Fruit fly (Drosophila melanogaster) whole organism, pupa: Measurements from ENCODE around the gene CG11322.

Experiments used
- CG10348 ChIP-seq: fragments of 200-800 bp; sonication (Bioruptor generic); IDR thresholded peaks from 2 replicates; pipeline ENCODE4 v1.3.6; 2022; ENCODE audit warnings: missing biosample characterization, missing genetic modification characterization
- CG12605 ChIP-seq: fragments of 200-800 bp; sonication (Bioruptor generic); IDR thresholded peaks from 2 replicates; pipeline ENCODE4 v1.3.6; 2022; ENCODE audit warnings: missing biosample characterization, missing genetic modification characterization
- CG13204 ChIP-seq: fragments of 200-800 bp; sonication (Bioruptor generic); optimal IDR thresholded peaks from 2 replicates; lab custom pipeline; 2018; ENCODE audit warnings: missing biosample characterization, mild to moderate bottlenecking, missing genetic modification characterization, moderate library complexity
- CG14655 ChIP-seq: fragments of 200-800 bp; sonication (Bioruptor generic); optimal IDR thresholded peaks from 3 replicates; lab custom pipeline; 2017; ENCODE audit warnings: mild to moderate bottlenecking, missing biosample characterization, missing genetic modification reagents, missing genetic modification characterization
- CG15710 ChIP-seq: fragments of 200-800 bp; sonication (Bioruptor generic); optimal IDR thresholded peaks from 2 replicates; lab custom pipeline; 2018; ENCODE audit warnings: missing biosample characterization, mild to moderate bottlenecking, missing genetic modification characterization, moderate library complexity
- CG17806 ChIP-seq: fragments of 200-800 bp; sonication (Bioruptor generic); optimal IDR thresholded peaks from 2 replicates; lab custom pipeline; 2018; ENCODE audit warnings: missing biosample characterization, mild to moderate bottlenecking, missing genetic modification characterization, moderate library complexity
- CG32121 ChIP-seq: fragments of 200-800 bp; sonication (Bioruptor generic); IDR thresholded peaks from 2 replicates; pipeline ENCODE4 v1.3.6; 2022; ENCODE audit warnings: missing biosample characterization, missing genetic modification characterization
- CG4496 ChIP-seq: fragments of 200-800 bp; sonication (Bioruptor generic); IDR thresholded peaks from 3 replicates; pipeline ENCODE4 v1.3.6; 2022; ENCODE audit warnings: missing biosample characterization, missing genetic modification characterization
- CG8159 ChIP-seq: fragments of 200-800 bp; sonication (Bioruptor generic); optimal IDR thresholded peaks from 3 replicates; lab custom pipeline; 2018; ENCODE audit warnings: missing biosample characterization, mild to moderate bottlenecking, missing genetic modification characterization, moderate library complexity
- CG8301 ChIP-seq: fragments of 200-800 bp; sonication (Bioruptor generic); optimal IDR thresholded peaks from 2 replicates; lab custom pipeline; 2018; ENCODE audit warnings: missing biosample characterization, mild to moderate bottlenecking, missing genetic modification characterization
- CG9948 ChIP-seq: fragments of 200-800 bp; sonication (Bioruptor generic); optimal IDR thresholded peaks from 2 replicates; lab custom pipeline; 2018; ENCODE audit warnings: missing biosample characterization, mild to moderate bottlenecking, missing genetic modification characterization, moderate library complexity
- D1 ChIP-seq: fragments of 200-800 bp; sonication (Bioruptor generic); optimal IDR thresholded peaks from 2 replicates; lab custom pipeline; 2018; ENCODE audit warnings: missing biosample characterization, mild to moderate bottlenecking, missing genetic modification characterization, moderate library complexity
- EcR ChIP-seq: fragments of 200-800 bp; sonication (Bioruptor generic); optimal IDR thresholded peaks from 3 replicates; lab custom pipeline; 2019; ENCODE audit warnings: missing biosample characterization, missing genetic modification characterization, mild to moderate bottlenecking, moderate library complexity, missing genetic modification reagents
- Ets98B ChIP-seq: fragments of 200-800 bp; sonication (Bioruptor generic); IDR thresholded peaks from 2 replicates; pipeline ENCODE4 v1.3.6; 2022; ENCODE audit warnings: missing biosample characterization, missing genetic modification characterization
- Pif1A ChIP-seq: fragments of 200-800 bp; sonication (Bioruptor generic); optimal IDR thresholded peaks from 3 replicates; lab custom pipeline; 2016; ENCODE audit warnings: missing biosample characterization, missing genetic modification characterization
- Pif1B ChIP-seq: fragments of 200-800 bp; sonication (Bioruptor generic); optimal IDR thresholded peaks from 3 replicates; lab custom pipeline; 2016; ENCODE audit warnings: missing biosample characterization, missing genetic modification characterization
- Snoo ChIP-seq: fragments of 200-800 bp; sonication (Bioruptor generic); optimal IDR thresholded peaks from 3 replicates; lab custom pipeline; 2017; ENCODE audit warnings: missing biosample characterization, mild to moderate bottlenecking, missing genetic modification characterization, inconsistent platforms
- fd96Ca ChIP-seq: fragments of 200-800 bp; sonication (Bioruptor generic); IDR thresholded peaks from 3 replicates; pipeline ENCODE4 v1.3.6; 2022; ENCODE audit warnings: missing biosample characterization, missing genetic modification characterization
- gl ChIP-seq: fragments of 200-800 bp; sonication (Bioruptor generic); optimal IDR thresholded peaks from 2 replicates; lab custom pipeline; 2018; ENCODE audit warnings: missing biosample characterization, mild to moderate bottlenecking, missing genetic modification characterization
- rn ChIP-seq: fragments of 200-800 bp; sonication (Bioruptor generic); IDR thresholded peaks from 2 replicates; pipeline ENCODE4 v1.3.6; 2022; ENCODE audit warnings: missing biosample characterization, missing genetic modification characterization

The CG11322 gene

dm6 chr2L:6759528-6759927 is at the start of gene CG11322:
CG11322 (minus strand) TSS chr2L:6759628.
- no peak for TF ChIP-seq CG9948
- no peak for TF ChIP-seq Snoo (tag; lab: Kevin White, UChicago)
- TF ChIP-seq CG4496 = no peak
- TF ChIP-seq CG10348 (GFP tag; lab: Robert Waterston, UW) = no peak
- TF ChIP-seq rn (GFP tag; lab: Robert Waterston, UW) = no peak
- TF ChIP-seq fd96Ca = no peak
- no peak for TF ChIP-seq EcR (GFP tag; lab: Kevin White, UChicago)
- no peak for TF ChIP-seq CG15710 (tag; lab: Kevin White, UChicago)
- TF ChIP-seq Pif1B (GFP tag; lab: Kevin White, UChicago) = no peak
- TF ChIP-seq D1 = no peak
- TF ChIP-seq CG32121 (GFP tag; lab: Robert Waterston, UW) = no peak
- TF ChIP-seq CG13204 (GFP tag; lab: Kevin White, UChicago) = no peak
- no peak for TF ChIP-seq CG8301
- TF ChIP-seq Pif1A = no peak
- TF ChIP-seq CG8159 = no peak
- TF ChIP-seq CG14655 (GFP tag; lab: Kevin White, UChicago) = no peak

DNA sequence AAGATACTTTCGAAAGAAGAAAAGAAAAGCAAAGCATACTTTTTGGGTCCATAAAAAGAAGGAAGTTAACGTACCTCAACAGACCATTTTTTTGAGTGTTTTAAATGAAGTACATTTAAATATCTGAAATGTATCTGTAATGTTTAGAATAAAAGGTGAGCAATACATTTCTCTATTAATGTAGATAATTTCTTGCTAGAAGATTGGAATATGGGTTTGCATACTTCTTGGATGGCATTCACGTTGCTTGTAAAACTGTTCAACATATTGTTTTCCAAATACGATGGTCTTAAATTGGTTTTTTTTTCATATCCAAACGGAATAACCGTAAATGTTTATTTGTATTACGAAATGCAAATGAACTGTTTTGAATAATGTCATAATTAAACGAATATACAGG is 46.4 kb upstream of the CG11322 start, which contains the start of gene CG17375:
Gene CG17375, minus strand, starts transcription at position 10 of the 400 bp plus-strand sequence.
- TF ChIP-seq CG17806 (no peak), CG10348 (GFP tag; lab: Robert Waterston, UW) (no peak), Pif1A (no peak)

DNA sequence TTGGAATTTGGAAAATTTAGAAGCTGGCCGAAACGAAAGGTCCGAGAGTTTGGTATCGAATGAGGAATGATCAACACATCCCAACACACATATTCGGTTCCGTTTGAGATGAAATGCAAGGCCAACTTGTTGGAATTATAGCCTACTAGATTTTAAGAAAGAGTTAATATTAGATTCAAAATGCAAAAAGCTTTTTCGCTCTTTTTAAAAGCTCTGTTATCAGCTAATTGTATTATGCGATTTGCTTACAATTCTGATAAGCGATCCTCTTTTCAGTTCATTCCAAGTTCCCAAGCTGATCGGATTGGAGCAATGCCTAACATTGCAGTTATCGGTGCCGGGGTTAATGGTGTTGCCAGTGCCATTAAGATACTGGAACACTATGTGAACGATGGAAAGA is 43.3 kb upstream of the CG11322 start, which contains the start of the genes CG17377 and Daao2:
Gene CG17377, minus strand, starts transcription at position 101 of the 400 bp plus-strand sequence.
Gene Daao2, plus strand, starts transcription at position 272 of the 400 bp plus-strand sequence.
- no peak for TF ChIP-seq CG8159
- TF ChIP-seq D1 = no peak
- TF ChIP-seq Pif1A = no peak
- no peak for TF ChIP-seq CG10348 (GFP tag; lab: Robert Waterston, UW)
- TF ChIP-seq CG15710 (tag; lab: Kevin White, UChicago) = no peak
- no peak for TF ChIP-seq Snoo (tag; lab: Kevin White, UChicago)
- TF ChIP-seq CG4496 = no peak
- TF ChIP-seq CG9948 = no peak
- no peak for TF ChIP-seq fd96Ca
- no peak for TF ChIP-seq Pif1B (GFP tag; lab: Kevin White, UChicago)
- no peak for TF ChIP-seq CG8301

dm6 chr2L:6800794-6801193 is 41.4 kb upstream of the CG11322 start, which contains the start of gene CG17376:
CG17376 (minus strand) TSS chr2L:6800894.
- TF ChIP-seq CG32121 (GFP tag; lab: Robert Waterston, UW) (no peak), CG8301 (no peak), CG17806 (no peak), CG8159 (no peak)

DNA sequence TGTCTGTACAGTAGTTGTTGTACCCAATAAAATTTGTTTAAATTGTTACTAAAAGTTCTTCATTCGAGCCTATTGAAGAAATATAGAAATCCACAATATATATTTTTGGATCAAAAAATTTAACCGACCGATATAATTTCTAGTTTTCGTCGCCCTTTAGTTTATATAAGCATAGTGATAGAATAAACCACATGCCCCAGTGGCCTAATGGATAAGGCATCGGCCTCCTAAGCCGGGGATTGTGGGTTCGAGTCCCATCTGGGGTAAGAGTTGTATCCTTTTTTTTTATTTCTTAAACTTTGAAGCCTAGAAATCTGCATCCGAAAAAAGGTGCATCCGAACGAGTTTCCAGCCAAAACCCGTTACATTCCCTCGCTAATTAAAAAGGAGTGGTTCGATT is 40.1 kb upstream of the CG11322 start:
- TF ChIP-seq CG17806 (no peak), Pif1B (GFP tag; lab: Kevin White, UChicago) (no peak), Ets98B (GFP tag; lab: Robert Waterston, UW) (no peak), gl (tag; lab: Kevin White, UChicago) (no peak), CG10348 (GFP tag; lab: Robert Waterston, UW) (no peak), rn (GFP tag; lab: Robert Waterston, UW) (no peak), EcR (GFP tag; lab: Kevin White, UChicago) (no peak), CG4496 (no peak), CG15710 (tag; lab: Kevin White, UChicago) (no peak), CG13204 (GFP tag; lab: Kevin White, UChicago) (no peak), Pif1A (no peak), Snoo (tag; lab: Kevin White, UChicago) (no peak)

dm6 chr2L:6798762-6799246 is 39.4 kb upstream of the CG11322 start, which contains the start of the genes nrv2 and CG43610:
nrv2 (minus strand) TSS chr2L:6798862.
CG43610 (plus strand) TSS chr2L:6799196.
- TF ChIP-seq CG17806 (no peak), EcR (GFP tag; lab: Kevin White, UChicago) (no peak)

dm6 chr2L:6797408-6797807 is 38.0 kb upstream of the CG11322 start:
- TF ChIP-seq D1 = peak; percentile 27
- no peak for TF ChIP-seq CG14655 (GFP tag; lab: Kevin White, UChicago)

DNA sequence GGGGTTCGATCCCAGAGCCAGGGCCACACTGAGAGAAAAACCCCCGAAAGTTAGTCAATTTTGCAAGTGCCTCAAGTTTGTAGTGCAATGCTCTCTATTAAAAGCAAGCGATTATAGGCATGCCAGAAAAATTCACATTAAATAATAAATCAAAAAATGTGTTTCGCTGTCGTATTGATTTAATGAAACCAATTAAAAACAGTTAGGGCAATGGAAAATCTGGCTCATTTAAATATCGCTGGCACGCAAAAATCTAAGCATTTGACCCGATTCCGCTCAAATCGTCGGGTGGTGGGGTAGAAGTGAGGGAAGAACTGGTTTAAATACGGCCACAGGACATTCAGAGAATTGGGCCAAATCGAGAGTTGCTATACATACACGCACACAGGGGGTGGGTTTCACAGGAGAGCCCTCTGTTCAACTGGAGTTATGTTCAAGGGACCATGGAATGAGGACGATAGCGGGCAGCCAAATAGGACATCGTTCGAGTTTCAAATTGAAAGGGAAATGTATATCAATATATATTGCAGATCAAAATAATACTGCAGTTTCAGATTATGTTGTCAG is 35.6 kb upstream of the CG11322 start:
- TF ChIP-seq D1 (no peak), rn (GFP tag; lab: Robert Waterston, UW) (no peak), CG32121 (GFP tag; lab: Robert Waterston, UW) (peak; percentile 33; the same call in 1 of the 2 replicates), CG12605 (no peak)
